Fruit fly (Drosophila melanogaster) whole organism, embryonic: Measurements from ENCODE around the gene BHD.
A peak's percentile ranks its signal among the peaks of the same experiment; 100 is the strongest.

ENCODE experiments used
- C15 ChIP-seq: fragments of 200-800 bp; sonication (Bioruptor generic); IDR thresholded peaks from 3 replicates; pipeline ENCODE4 v1.3.6; 2022; ENCODE audit warnings: missing biosample characterization, missing genetic modification characterization
- CG10431 ChIP-seq: fragments of 200-800 bp; sonication (Bioruptor generic); optimal IDR thresholded peaks from 3 replicates; lab custom pipeline; 2018; ENCODE audit warnings: missing biosample characterization, mild to moderate bottlenecking, missing genetic modification characterization
- CG10654 ChIP-seq: fragments of 200-800 bp; sonication (Bioruptor generic); optimal IDR thresholded peaks from 2 replicates; lab custom pipeline; 2016; ENCODE audit warnings: missing biosample characterization, missing genetic modification characterization
- CG12744 ChIP-seq: fragments of 200-800 bp; sonication (Bioruptor generic); optimal IDR thresholded peaks from 2 replicates; lab custom pipeline; 2016; ENCODE audit warnings: missing biosample characterization, missing genetic modification characterization
- CG13123 ChIP-seq: fragments of 200-800 bp; sonication (Bioruptor generic); optimal IDR thresholded peaks from 2 replicates; lab custom pipeline; 2016; ENCODE audit warnings: missing biosample characterization, missing genetic modification characterization
- CG13624 ChIP-seq: fragments of 200-800 bp; sonication (Bioruptor generic); optimal IDR thresholded peaks from 2 replicates; lab custom pipeline; 2016; ENCODE audit warnings: missing biosample characterization, missing genetic modification characterization
- CG15269 ChIP-seq: fragments of 200-800 bp; sonication (Bioruptor generic); optimal IDR thresholded peaks from 2 replicates; lab custom pipeline; 2018; ENCODE audit warnings: missing biosample characterization, mild to moderate bottlenecking, missing genetic modification characterization, moderate library complexity
- CG1647 ChIP-seq: fragments of 200-800 bp; sonication (Bioruptor generic); optimal IDR thresholded peaks from 3 replicates; lab custom pipeline; 2016; ENCODE audit warnings: missing biosample characterization, missing genetic modification characterization
- CG16815 ChIP-seq: fragments of 200-800 bp; sonication (Bioruptor generic); optimal IDR thresholded peaks from 3 replicates; lab custom pipeline; 2017; ENCODE audit warnings: missing biosample characterization, mild to moderate bottlenecking, missing genetic modification characterization
- CG17612 ChIP-seq: fragments of 200-800 bp; sonication (Bioruptor generic); IDR thresholded peaks from 2 replicates; pipeline ENCODE4 v1.3.6; 2022; ENCODE audit warnings: missing biosample characterization, missing genetic modification characterization
- CG1832 ChIP-seq: fragments of 200-800 bp; sonication (Bioruptor generic); optimal IDR thresholded peaks from 2 replicates; lab custom pipeline; 2017; ENCODE audit warnings: missing biosample characterization, mild to moderate bottlenecking, missing genetic modification characterization, inconsistent platforms
- CG30431 ChIP-seq: fragments of 200-800 bp; sonication (Bioruptor generic); optimal IDR thresholded peaks from 2 replicates; lab custom pipeline; 2017; ENCODE audit warnings: missing biosample characterization, missing genetic modification characterization
- CG31365 ChIP-seq: fragments of 200-800 bp; sonication (Bioruptor generic); optimal IDR thresholded peaks from 2 replicates; lab custom pipeline; 2018; ENCODE audit warnings: missing biosample characterization, mild to moderate bottlenecking, missing genetic modification characterization
- CG32532 ChIP-seq: fragments of 200-800 bp; sonication (Bioruptor generic); IDR thresholded peaks from 2 replicates; pipeline ENCODE4 v1.3.6; 2022; ENCODE audit warnings: missing biosample characterization, missing genetic modification characterization
- CG33557 ChIP-seq: fragments of 200-800 bp; sonication (Bioruptor generic); optimal IDR thresholded peaks from 2 replicates; lab custom pipeline; 2019; ENCODE audit warnings: missing biosample characterization, mild to moderate bottlenecking, missing genetic modification characterization, moderate library complexity
- CG34422 ChIP-seq: fragments of 200-800 bp; sonication (Bioruptor generic); IDR thresholded peaks from 3 replicates; pipeline ENCODE4 v1.3.6; 2022; ENCODE audit warnings: missing biosample characterization, missing genetic modification characterization
- CG4328 ChIP-seq: fragments of 200-800 bp; sonication (Bioruptor generic); optimal IDR thresholded peaks from 3 replicates; lab custom pipeline; 2017; ENCODE audit warnings: missing biosample characterization, missing genetic modification reagents, missing genetic modification characterization
- CG4707 ChIP-seq: fragments of 200-800 bp; sonication (Bioruptor generic); optimal IDR thresholded peaks from 2 replicates; lab custom pipeline; 2018; ENCODE audit warnings: missing biosample characterization, mild to moderate bottlenecking, missing genetic modification characterization, moderate library complexity
- Dfd ChIP-seq, 2 experiments: fragments of >200 bp; optimal IDR thresholded peaks; 2 replicates each; lab custom pipeline; 2017; ENCODE audit warnings: missing biosample characterization in 2 of 2, missing genetic modification characterization in 2 of 2
- Ets97D ChIP-seq: fragments of 200-800 bp; sonication (Bioruptor generic); optimal IDR thresholded peaks from 3 replicates; lab custom pipeline; 2016; ENCODE audit warnings: missing biosample characterization, missing genetic modification characterization
- Fer2 ChIP-seq: fragments of 200-800 bp; sonication (Bioruptor generic); optimal IDR thresholded peaks from 2 replicates; lab custom pipeline; 2018; ENCODE audit warnings: missing biosample characterization, mild to moderate bottlenecking, missing genetic modification characterization, moderate library complexity
- Fer3 ChIP-seq: fragments of 200-800 bp; sonication (Bioruptor generic); optimal IDR thresholded peaks from 2 replicates; lab custom pipeline; 2018; ENCODE audit warnings: missing biosample characterization, mild to moderate bottlenecking, missing genetic modification characterization, moderate library complexity
- H2.0 ChIP-seq: fragments of 200-800 bp; sonication (Bioruptor generic); IDR thresholded peaks from 2 replicates; pipeline ENCODE4 v1.3.6; 2022; ENCODE audit warnings: missing biosample characterization, missing genetic modification characterization
- HmgZ ChIP-seq: fragments of 200-800 bp; sonication (Bioruptor generic); optimal IDR thresholded peaks from 2 replicates; lab custom pipeline; 2018; ENCODE audit warnings: missing biosample characterization, mild to moderate bottlenecking, missing genetic modification characterization
- Hsf ChIP-seq: fragments of 200-800 bp; sonication (Bioruptor generic); optimal IDR thresholded peaks from 3 replicates; lab custom pipeline; 2016; ENCODE audit warnings: missing biosample characterization, missing genetic modification characterization
- Mad ChIP-seq: fragments of 200-800 bp; sonication (Bioruptor generic); optimal IDR thresholded peaks from 2 replicates; lab custom pipeline; 2016; ENCODE audit warnings: missing biosample characterization, missing genetic modification characterization
- Six4 ChIP-seq: fragments of 200-800 bp; sonication (Bioruptor generic); optimal IDR thresholded peaks from 2 replicates; lab custom pipeline; 2016; ENCODE audit warnings: missing biosample characterization, missing genetic modification characterization
- TFAM ChIP-seq: fragments of 200-800 bp; sonication (Bioruptor generic); optimal IDR thresholded peaks from 2 replicates; lab custom pipeline; 2017; ENCODE audit warnings: missing biosample characterization, missing genetic modification characterization, inconsistent platforms
- Tbp ChIP-seq: fragments of >200 bp; optimal IDR thresholded peaks from 2 replicates; lab custom pipeline; 2018; ENCODE audit warnings: missing biosample characterization, missing genetic modification characterization
- Usf ChIP-seq: fragments of 200-800 bp; sonication (Bioruptor generic); optimal IDR thresholded peaks from 2 replicates; lab custom pipeline; 2017; ENCODE audit warnings: missing genotype, missing biosample characterization, missing genetic modification characterization
- az2 ChIP-seq: fragments of 200-800 bp; sonication (Bioruptor generic); optimal IDR thresholded peaks from 3 replicates; lab custom pipeline; 2016; ENCODE audit warnings: missing biosample characterization, missing genetic modification characterization
- btn ChIP-seq: fragments of 200-800 bp; sonication (Bioruptor generic); optimal IDR thresholded peaks from 2 replicates; lab custom pipeline; 2016; ENCODE audit warnings: missing biosample characterization, missing genetic modification characterization
- cad ChIP-seq: fragments of >200 bp; optimal IDR thresholded peaks from 2 replicates; lab custom pipeline; 2017; ENCODE audit warnings: missing biosample characterization, missing genetic modification characterization
- chn ChIP-seq: fragments of 200-800 bp; sonication (Bioruptor generic); optimal IDR thresholded peaks from 2 replicates; lab custom pipeline; 2016; ENCODE audit warnings: missing biosample characterization, missing genetic modification characterization
- danr ChIP-seq: fragments of 200-800 bp; sonication (Bioruptor generic); IDR thresholded peaks from 2 replicates; pipeline ENCODE4 v1.3.6; 2022; ENCODE audit warnings: missing biosample characterization, missing genetic modification characterization
- dati ChIP-seq: fragments of 200-800 bp; sonication (Bioruptor generic); IDR thresholded peaks from 2 replicates; pipeline ENCODE4 v1.3.6; 2022; ENCODE audit warnings: missing biosample characterization, missing genetic modification characterization
- disco-r ChIP-seq: fragments of 200-800 bp; sonication (Bioruptor generic); optimal IDR thresholded peaks from 2 replicates; lab custom pipeline; 2016; ENCODE audit warnings: missing biosample characterization, missing genetic modification characterization
- gfzf ChIP-seq: fragments of 200-800 bp; sonication (Bioruptor generic); optimal IDR thresholded peaks from 2 replicates; lab custom pipeline; 2016; ENCODE audit warnings: missing biosample characterization, mild to moderate bottlenecking, missing genetic modification characterization, moderate library complexity
- gsb-n ChIP-seq: fragments of 200-800 bp; sonication (Bioruptor generic); optimal IDR thresholded peaks from 3 replicates; lab custom pipeline; 2018; ENCODE audit warnings: missing biosample characterization, mild to moderate bottlenecking, missing genetic modification characterization
- insv ChIP-seq, 2 experiments: fragments of 200-800 bp; sonication (Bioruptor generic); optimal IDR thresholded peaks; 3 replicates each; lab custom pipeline; 2016 to 2018; ENCODE audit warnings: missing biosample characterization in 2 of 2, missing genetic modification characterization in 2 of 2
- mld ChIP-seq: fragments of 200-800 bp; sonication (Bioruptor generic); IDR thresholded peaks from 3 replicates; pipeline ENCODE4 v1.3.6; 2022; ENCODE audit warnings: missing biosample characterization, missing genetic modification characterization; ENCODE audit not compliant: partially characterized antibody
- nerfin-1 ChIP-seq: fragments of 200-800 bp; sonication (Bioruptor generic); optimal IDR thresholded peaks from 3 replicates; lab custom pipeline; 2019; ENCODE audit warnings: missing biosample characterization, mild to moderate bottlenecking, missing genetic modification characterization, moderate library complexity
- prd ChIP-seq, 3 experiments: fragments of >200 bp in 2 of 3; fragments of 200-800 bp in 1 of 3; sonication (Bioruptor generic) in 1 of 3; optimal IDR thresholded peaks in 2 of 3; IDR thresholded peaks in 1 of 3; 2 replicates in 2 of 3; 3 replicates in 1 of 3; pipeline versions ENCODE4 v1.3.6 to Lab custom; 2017 to 2022; ENCODE audit warnings: missing biosample characterization in 1 of 3, missing genetic modification characterization in 1 of 3
- pros ChIP-seq: fragments of 200-800 bp; sonication (Bioruptor generic); optimal IDR thresholded peaks from 3 replicates; lab custom pipeline; 2019; ENCODE audit warnings: missing biosample characterization, mild to moderate bottlenecking, missing genetic modification characterization, moderate library complexity
- pzg ChIP-seq: fragments of 200-800 bp; sonication (Bioruptor generic); optimal IDR thresholded peaks from 3 replicates; lab custom pipeline; 2018; ENCODE audit warnings: missing biosample characterization, mild to moderate bottlenecking, missing genetic modification characterization, moderate library complexity
- shn ChIP-seq: fragments of 200-800 bp; sonication (Bioruptor generic); optimal IDR thresholded peaks from 3 replicates; lab custom pipeline; 2016; ENCODE audit warnings: missing biosample characterization, missing genetic modification characterization
- sna ChIP-seq: fragments of 200-800 bp; sonication (Bioruptor generic); IDR thresholded peaks from 2 replicates; pipeline ENCODE4 v1.3.6; 2022; ENCODE audit warnings: missing biosample characterization, missing genetic modification characterization; ENCODE audit not compliant: partially characterized antibody
- tap ChIP-seq: fragments of 200-800 bp; optimal IDR thresholded peaks from 3 replicates; lab custom pipeline; 2019; ENCODE audit warnings: missing biosample characterization, mild to moderate bottlenecking, missing genetic modification characterization, moderate library complexity
- trh ChIP-seq: fragments of 200-800 bp; sonication (Bioruptor generic); optimal IDR thresholded peaks from 2 replicates; lab custom pipeline; 2016; ENCODE audit warnings: missing biosample characterization, missing genetic modification characterization
- vnd ChIP-seq: fragments of 200-800 bp; sonication (Bioruptor generic); IDR thresholded peaks from 3 replicates; pipeline ENCODE4 v1.3.6; 2022; ENCODE audit warnings: missing biosample characterization, missing genetic modification characterization; ENCODE audit not compliant: partially characterized antibody

Gene BHD

DNA sequence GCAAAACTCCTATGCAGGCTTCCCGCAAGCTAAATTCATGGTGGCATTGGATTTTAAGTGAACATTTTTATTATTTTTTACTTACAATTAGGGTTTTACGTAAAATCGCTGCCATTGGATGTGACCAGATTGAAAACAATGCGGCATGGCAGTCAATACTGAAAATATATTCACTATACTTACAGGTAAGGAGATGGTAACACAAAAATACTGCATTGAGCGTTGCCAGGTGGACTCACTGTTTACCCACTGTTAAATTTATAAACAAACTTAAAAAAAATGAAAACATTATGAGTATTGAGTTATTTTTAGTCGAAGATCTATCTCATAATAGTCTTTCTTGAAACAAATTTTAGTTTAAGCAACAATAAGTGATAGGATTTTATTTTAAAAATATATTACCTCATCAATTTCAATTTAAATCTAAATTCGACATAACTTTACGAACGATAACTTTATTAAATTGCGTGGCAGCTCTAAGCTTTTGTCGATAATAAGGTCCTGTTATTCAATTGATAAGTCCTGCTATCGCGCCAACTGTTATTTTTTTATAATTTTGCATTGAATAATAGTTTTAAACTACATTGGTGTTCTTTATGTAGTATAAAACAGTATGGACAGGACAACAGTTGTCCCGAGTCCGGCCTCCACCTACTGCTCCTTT is 5.6 kb downstream of the BHD start, which contains the start of the genes mRpL50 and mei-P22 (continued):
- TF ChIP-seq Usf (no peak), trh (GFP tag; lab: Kevin White, UChicago) (no peak), disco-r (GFP tag; lab: Kevin White, UChicago) (no peak), sna (GFP tag; lab: Robert Waterston, UW) (no peak), Tbp (no peak), CG33557 (GFP tag; lab: Kevin White, UChicago) (no peak), insv (GFP tag; optimal IDR thresholded peaks at IDR 0.05; lab: Kevin White, UChicago) (no peak), btn (GFP tag; lab: Kevin White, UChicago) (no peak), pzg (GFP tag; lab: Kevin White, UChicago) (peak; percentile 87), gsb-n (tag; lab: Kevin White, UChicago) (no peak), Dfd (GFP tag; optimal IDR thresholded peaks at IDR 0.05; lab: Kevin White, UChicago) (no peak), CG16815 (GFP tag; lab: Kevin White, UChicago) (no peak), CG34422 (GFP tag; lab: Robert Waterston, UW) (no peak), CG4707 (no peak), CG13624 (GFP tag; lab: Kevin White, UChicago) (peak; percentile 4), Fer2 (tag; lab: Kevin White, UChicago) (no peak), CG4328 (no peak), chn (GFP tag; lab: Kevin White, UChicago) (peak; percentile 2), CG31365 (no peak), H2.0 (GFP tag; lab: Robert Waterston, UW) (0 out of 2 replicates have a peak, but pooled peaks have one; percentile 13), az2 (peak; percentile 17), prd (optimal IDR thresholded peaks at IDR 0.05; lab: Kevin White, UChicago) (no peak), prd (GFP tag; IDR thresholded peaks at IDR 0.05; lab: Robert Waterston, UW) (no peak), mld (GFP tag; lab: Robert Waterston, UW) (no peak), CG30431 (no peak), CG12744 (GFP tag; lab: Kevin White, UChicago) (no peak), Fer3 (tag; lab: Kevin White, UChicago) (no peak), Six4 (GFP tag; lab: Kevin White, UChicago) (no peak), CG10654 (no peak), Hsf (GFP tag; lab: Kevin White, UChicago) (peak; percentile 5), Ets97D (GFP tag; lab: Kevin White, UChicago) (peak; percentile 85), Mad (GFP tag; lab: Kevin White, UChicago) (peak; percentile 13), CG1832 (GFP tag; lab: Kevin White, UChicago) (no peak), TFAM (GFP tag; lab: Kevin White, UChicago) (no peak), nerfin-1 (tag; lab: Kevin White, UChicago) (no peak), pros (GFP tag; lab: Kevin White, UChicago) (no peak), cad (GFP tag; lab: Kevin White, UChicago) (no peak), CG13123 (GFP tag; lab: Kevin White, UChicago) (no peak), HmgZ (peak; percentile 51), danr (no peak), CG17612 (GFP tag; lab: Robert Waterston, UW) (no peak), vnd (GFP tag; lab: Robert Waterston, UW) (no peak), CG1647 (GFP tag; lab: Kevin White, UChicago) (peak; percentile 8), C15 (GFP tag; lab: Robert Waterston, UW) (no peak), CG15269 (tag; lab: Kevin White, UChicago) (no peak), shn (GFP tag; lab: Kevin White, UChicago) (no peak), CG32532 (GFP tag; lab: Robert Waterston, UW) (no peak), tap (no peak), CG10431 (GFP tag; lab: Kevin White, UChicago) (no peak), gfzf (peak; percentile 86), dati (GFP tag; lab: Robert Waterston, UW) (no peak)
